Fruit fly (Drosophila melanogaster) whole organism, embryonic: ENCODE data around the gene CG42833.
A peak's percentile ranks its signal among the peaks of the same experiment; 100 is the strongest.

Experiments
- CG10565 ChIP-seq: fragments of 200-800 bp; sonication (Bioruptor generic); optimal IDR thresholded peaks from 3 replicates; lab custom pipeline; 2016; ENCODE audit warnings: missing biosample characterization, mild to moderate bottlenecking, missing genetic modification characterization
- CG10959 ChIP-seq: fragments of 200-800 bp; sonication (Bioruptor generic); IDR thresholded peaks from 2 replicates; pipeline ENCODE4 v1.3.6; 2022; ENCODE audit warnings: missing biosample characterization, missing genetic modification characterization
- CG1233 ChIP-seq: fragments of 200-800 bp; sonication (Bioruptor generic); optimal IDR thresholded peaks from 4 replicates; lab custom pipeline; 2018; ENCODE audit warnings: missing biosample characterization, mild to moderate bottlenecking, missing genetic modification characterization
- CG14441 ChIP-seq: fragments of 200-800 bp; sonication (Bioruptor generic); IDR thresholded peaks from 2 replicates; pipeline ENCODE4 v1.3.6; 2022; ENCODE audit warnings: missing biosample characterization, missing genetic modification characterization
- CG14667 ChIP-seq: fragments of 200-800 bp; sonication (Bioruptor generic); IDR thresholded peaks from 2 replicates; pipeline ENCODE4 v1.3.6; 2022; ENCODE audit warnings: missing biosample characterization, missing genetic modification characterization
- CG15601 ChIP-seq: fragments of 200-800 bp; sonication (Bioruptor generic); optimal IDR thresholded peaks from 3 replicates; lab custom pipeline; 2019; ENCODE audit warnings: missing biosample characterization, mild to moderate bottlenecking, missing genetic modification characterization, moderate library complexity
- CG16863 ChIP-seq: fragments of 200-800 bp; sonication (Bioruptor generic); optimal IDR thresholded peaks from 3 replicates; lab custom pipeline; 2016; ENCODE audit warnings: missing biosample characterization, missing genetic modification characterization
- CG17829 ChIP-seq: fragments of 200-800 bp; optimal IDR thresholded peaks from 2 replicates; lab custom pipeline; 2019; ENCODE audit warnings: missing biosample characterization, mild to moderate bottlenecking, missing genetic modification characterization, moderate library complexity
- CG18599 ChIP-seq: fragments of 200-800 bp; sonication (Bioruptor generic); optimal IDR thresholded peaks from 3 replicates; lab custom pipeline; 2017; ENCODE audit warnings: missing biosample characterization, missing genetic modification characterization, mild to moderate bottlenecking, moderate library complexity, missing genetic modification reagents
- CG2889 ChIP-seq: fragments of 200-800 bp; sonication (Bioruptor generic); IDR thresholded peaks from 3 replicates; pipeline ENCODE4 v1.3.6; 2022; ENCODE audit warnings: missing biosample characterization, missing genetic modification characterization
- CG4730 ChIP-seq: fragments of 200-800 bp; sonication (Bioruptor generic); IDR thresholded peaks from 2 replicates; pipeline ENCODE4 v1.3.6; 2022; ENCODE audit warnings: missing biosample characterization, missing genetic modification characterization
- CG7357 ChIP-seq: fragments of 200-800 bp; sonication (Bioruptor generic); IDR thresholded peaks from 3 replicates; pipeline ENCODE4 v1.3.6; 2022; ENCODE audit warnings: missing biosample characterization, missing genetic modification characterization
- CG7928 ChIP-seq: fragments of 200-800 bp; sonication (Bioruptor generic); optimal IDR thresholded peaks from 2 replicates; lab custom pipeline; 2017; ENCODE audit warnings: missing biosample characterization, mild to moderate bottlenecking, missing genetic modification characterization
- Chrac-16 ChIP-seq: fragments of 200-800 bp; sonication (Bioruptor generic); optimal IDR thresholded peaks from 3 replicates; lab custom pipeline; 2016; ENCODE audit warnings: missing biosample characterization, missing genetic modification characterization
- Dip3 ChIP-seq: fragments of 200-800 bp; sonication (Bioruptor generic); optimal IDR thresholded peaks from 3 replicates; lab custom pipeline; 2016; ENCODE audit warnings: missing biosample characterization, missing genetic modification characterization
- E2f2 ChIP-seq: fragments of 200-800 bp; sonication (Bioruptor generic); IDR thresholded peaks from 2 replicates; pipeline ENCODE4 v1.3.6; 2022; ENCODE audit warnings: missing biosample characterization, missing genetic modification characterization
- ERR ChIP-seq: fragments of 200-800 bp; sonication (Bioruptor generic); optimal IDR thresholded peaks from 2 replicates; lab custom pipeline; 2016; ENCODE audit warnings: missing biosample characterization, missing genetic modification characterization
- Hmr ChIP-seq: fragments of 200-800 bp; sonication (Bioruptor generic); optimal IDR thresholded peaks from 3 replicates; lab custom pipeline; 2017; ENCODE audit warnings: mild to moderate bottlenecking, missing biosample characterization, missing genetic modification reagents, missing genetic modification characterization
- MBD-R2 ChIP-seq: fragments of 200-800 bp; sonication (Bioruptor generic); IDR thresholded peaks from 2 replicates; pipeline ENCODE4 v1.3.6; 2022; ENCODE audit warnings: missing biosample characterization, missing genetic modification characterization
- MESR4 ChIP-seq: fragments of 200-800 bp; sonication (Bioruptor generic); optimal IDR thresholded peaks from 2 replicates; lab custom pipeline; 2018; ENCODE audit warnings: missing biosample characterization, mild to moderate bottlenecking, missing genetic modification characterization, moderate library complexity
- Neu2 ChIP-seq: fragments of 200-800 bp; sonication (Bioruptor generic); optimal IDR thresholded peaks from 3 replicates; lab custom pipeline; 2016; ENCODE audit warnings: missing biosample characterization, missing genetic modification characterization, borderline replicate concordance
- Opbp ChIP-seq: fragments of 200-800 bp; sonication (Bioruptor generic); IDR thresholded peaks from 3 replicates; pipeline ENCODE4 v1.3.6; 2022; ENCODE audit warnings: missing biosample characterization, missing genetic modification characterization; ENCODE audit not compliant: partially characterized antibody
- PHDP ChIP-seq: fragments of 200-800 bp; sonication (Bioruptor generic); optimal IDR thresholded peaks from 3 replicates; lab custom pipeline; 2018; ENCODE audit warnings: missing biosample characterization, mild to moderate bottlenecking, missing genetic modification characterization, moderate library complexity
- abd-A ChIP-seq: fragments of 200-800 bp; sonication (Bioruptor generic); optimal IDR thresholded peaks from 3 replicates; lab custom pipeline; 2019; ENCODE audit warnings: missing biosample characterization, mild to moderate bottlenecking, missing genetic modification characterization, moderate library complexity
- aop ChIP-seq: fragments of 200-800 bp; sonication (Bioruptor generic); IDR thresholded peaks from 2 replicates; pipeline ENCODE4 v1.3.6; 2022; ENCODE audit warnings: missing biosample characterization, missing genetic modification characterization
- bowl ChIP-seq: fragments of 200-800 bp; sonication (Bioruptor generic); IDR thresholded peaks from 2 replicates; pipeline ENCODE4 v1.3.6; 2022; ENCODE audit warnings: missing biosample characterization, missing genetic modification characterization
- br ChIP-seq: fragments of >200 bp; optimal IDR thresholded peaks from 2 replicates; lab custom pipeline; 2017
- bsh ChIP-seq, 2 experiments: fragments of 200-800 bp; sonication (Bioruptor generic); optimal IDR thresholded peaks; 2 replicates each; lab custom pipeline; 2017 to 2018; ENCODE audit warnings: mild to moderate bottlenecking in 2 of 2, missing biosample characterization in 2 of 2, missing genetic modification characterization in 2 of 2, moderate library complexity in 1 of 2
- chn ChIP-seq: fragments of 200-800 bp; sonication (Bioruptor generic); optimal IDR thresholded peaks from 2 replicates; lab custom pipeline; 2016; ENCODE audit warnings: missing biosample characterization, missing genetic modification characterization
- dmrt11E ChIP-seq: fragments of 200-800 bp; sonication (Bioruptor generic); optimal IDR thresholded peaks from 3 replicates; lab custom pipeline; 2018; ENCODE audit warnings: missing biosample characterization, mild to moderate bottlenecking, missing genetic modification characterization, moderate library complexity
- ems ChIP-seq: fragments of 200-800 bp; sonication (Bioruptor generic); optimal IDR thresholded peaks from 3 replicates; lab custom pipeline; 2016; ENCODE audit warnings: missing biosample characterization, missing genetic modification characterization
- fu2 ChIP-seq: fragments of 200-800 bp; sonication (Bioruptor generic); optimal IDR thresholded peaks from 2 replicates; lab custom pipeline; 2016; ENCODE audit warnings: missing biosample characterization, missing genetic modification characterization
- gcm2 ChIP-seq: fragments of 200-800 bp; sonication (Bioruptor generic); optimal IDR thresholded peaks from 2 replicates; lab custom pipeline; 2016; ENCODE audit warnings: missing biosample characterization, missing genetic modification characterization
- gt ChIP-seq: fragments of 200-800 bp; sonication (Bioruptor generic); IDR thresholded peaks from 2 replicates; pipeline ENCODE4 v1.3.6; 2022; ENCODE audit warnings: missing biosample characterization, missing genetic modification characterization
- her ChIP-seq: fragments of 200-800 bp; sonication (Bioruptor generic); optimal IDR thresholded peaks from 2 replicates; lab custom pipeline; 2016; ENCODE audit warnings: missing biosample characterization, missing genetic modification characterization
- kah ChIP-seq: fragments of 200-800 bp; sonication (Bioruptor generic); optimal IDR thresholded peaks from 2 replicates; lab custom pipeline; 2018; ENCODE audit warnings: missing biosample characterization, mild to moderate bottlenecking, missing genetic modification characterization
- nmo ChIP-seq: fragments of 200-800 bp; sonication (Bioruptor generic); optimal IDR thresholded peaks from 2 replicates; lab custom pipeline; 2018; ENCODE audit warnings: missing biosample characterization, mild to moderate bottlenecking, missing genetic modification characterization, moderate library complexity
- nom ChIP-seq: fragments of 200-800 bp; sonication (Bioruptor generic); optimal IDR thresholded peaks from 2 replicates; lab custom pipeline; 2017; ENCODE audit warnings: missing biosample characterization, missing genetic modification characterization, mild to moderate bottlenecking, moderate library complexity, missing genetic modification reagents
- pan ChIP-seq, 4 experiments: fragments of >200 bp in 3 of 4; fragments of 200-800 bp in 1 of 4; sonication (Bioruptor generic) in 1 of 4; optimal IDR thresholded peaks in 3 of 4; IDR thresholded peaks in 1 of 4; 2 replicates each; pipeline versions ENCODE4 v1.3.6 to Lab custom; 2017 to 2022; ENCODE audit warnings: missing biosample characterization in 2 of 4, missing genetic modification characterization in 2 of 4, mixed read lengths in 1 of 4
- pho ChIP-seq: fragments of 200-800 bp; sonication (Bioruptor generic); optimal IDR thresholded peaks from 2 replicates; lab custom pipeline; 2016; ENCODE audit warnings: missing biosample characterization, missing genetic modification characterization
- pzg ChIP-seq: fragments of 200-800 bp; sonication (Bioruptor generic); optimal IDR thresholded peaks from 3 replicates; lab custom pipeline; 2018; ENCODE audit warnings: missing biosample characterization, mild to moderate bottlenecking, missing genetic modification characterization, moderate library complexity
- stwl ChIP-seq: fragments of 200-800 bp; sonication (Bioruptor generic); optimal IDR thresholded peaks from 3 replicates; lab custom pipeline; 2018; ENCODE audit warnings: missing biosample characterization, mild to moderate bottlenecking, missing genetic modification characterization, moderate library complexity
- sug ChIP-seq: fragments of 200-800 bp; optimal IDR thresholded peaks from 2 replicates; lab custom pipeline; 2019; ENCODE audit warnings: missing biosample characterization, mild to moderate bottlenecking, missing genetic modification characterization, moderate library complexity
- tup ChIP-seq: fragments of 200-800 bp; sonication (Bioruptor generic); optimal IDR thresholded peaks from 2 replicates; lab custom pipeline; 2016; ENCODE audit warnings: missing biosample characterization, mild to moderate bottlenecking, missing genetic modification characterization, moderate library complexity
- vnd ChIP-seq: fragments of 200-800 bp; sonication (Bioruptor generic); IDR thresholded peaks from 3 replicates; pipeline ENCODE4 v1.3.6; 2022; ENCODE audit warnings: missing biosample characterization, missing genetic modification characterization; ENCODE audit not compliant: partially characterized antibody
- wor ChIP-seq: fragments of 200-800 bp; sonication (Bioruptor generic); IDR thresholded peaks from 2 replicates; pipeline ENCODE4 v1.3.6; 2022; ENCODE audit warnings: missing biosample characterization, missing genetic modification characterization
- zf30C ChIP-seq: fragments of 200-800 bp; sonication (Bioruptor generic); optimal IDR thresholded peaks from 3 replicates; lab custom pipeline; 2018; ENCODE audit warnings: missing biosample characterization, mild to moderate bottlenecking, missing genetic modification characterization

CG42833 gene

dm6 chr3L:20241987-20242982 is 42.4 kb downstream of the CG42833 start (continued):
- no peak for TF ChIP-seq CG10565 (GFP tag; lab: Kevin White, UChicago)
- TF ChIP-seq MESR4 = peak; percentile 94
- TF ChIP-seq CG18599 (GFP tag; lab: Kevin White, UChicago) = peak; percentile 71
- no peak for TF ChIP-seq bowl (GFP tag; lab: Robert Waterston, UW)
- peak; percentile 77 for TF ChIP-seq CG14441
- TF ChIP-seq ems (GFP tag; lab: Kevin White, UChicago) = peak; percentile 4
- peak; percentile 55 for TF ChIP-seq Neu2
- TF ChIP-seq CG14667 = peak; percentile 62
- no peak for TF ChIP-seq fu2 (GFP tag; lab: Kevin White, UChicago)
- no peak; the same call in 2 of the 3 replicates for TF ChIP-seq CG7357 (GFP tag; lab: Robert Waterston, UW)
- peak; percentile 79 for TF ChIP-seq nmo (GFP tag; lab: Kevin White, UChicago)
- no peak for TF ChIP-seq br (lab: Kevin White, UChicago)
- no peak for TF ChIP-seq CG2889
- peak; percentile 53 for TF ChIP-seq CG15601
- no peak for TF ChIP-seq nom (GFP tag; lab: Kevin White, UChicago)
- TF ChIP-seq Hmr (GFP tag; lab: Kevin White, UChicago) = peak; percentile 61
- peak; percentile 73 for TF ChIP-seq PHDP
- peak; percentile 21 for TF ChIP-seq CG7928 (GFP tag; lab: Kevin White, UChicago)
- TF ChIP-seq sug (tag; lab: Kevin White, UChicago) = peak; percentile 57
- peak; percentile 62; the same call in 1 of the 3 replicates for TF ChIP-seq Opbp (GFP tag; lab: Robert Waterston, UW)
- no peak for TF ChIP-seq her
- no peak for TF ChIP-seq zf30C
- TF ChIP-seq pho = peak; percentile 11
- no peak for TF ChIP-seq kah (GFP tag; lab: Kevin White, UChicago)
- no peak for TF ChIP-seq gcm2 (GFP tag; lab: Kevin White, UChicago)
- TF ChIP-seq tup = no peak
- TF ChIP-seq chn (GFP tag; lab: Kevin White, UChicago) = no peak
- no peak for TF ChIP-seq ERR (GFP tag; lab: Kevin White, UChicago)
- TF ChIP-seq pzg (GFP tag; lab: Kevin White, UChicago) = peak; percentile 52
- no peak for TF ChIP-seq aop
- TF ChIP-seq CG16863 (GFP tag; lab: Kevin White, UChicago) = no peak
- peak in 1 of 2 experiments; percentile 49 for TF ChIP-seq bsh (GFP tag; optimal IDR thresholded peaks at IDR 0.05; lab: Kevin White, UChicago)
- no peak for TF ChIP-seq CG10959 (GFP tag; lab: Robert Waterston, UW)
- TF ChIP-seq MBD-R2 = peak; percentile 44; the same call in 1 of the 2 replicates
- peak; percentile 34; the same call in 1 of the 2 replicates for TF ChIP-seq wor (GFP tag; lab: Robert Waterston, UW)
- TF ChIP-seq dmrt11E (tag; lab: Kevin White, UChicago) = peak; percentile 30
- TF ChIP-seq CG4730 = peak; percentile 48; the same call in 1 of the 2 replicates
- peak; percentile 53 for TF ChIP-seq Chrac-16 (GFP tag; lab: Kevin White, UChicago)
- peak; percentile 54; the same call in 2 of the 3 replicates for TF ChIP-seq vnd (GFP tag; lab: Robert Waterston, UW)
- TF ChIP-seq CG17829 = peak; percentile 34
- TF ChIP-seq abd-A = no peak
- TF ChIP-seq stwl (tag; lab: Kevin White, UChicago) = peak; percentile 7
- TF ChIP-seq pan (optimal IDR thresholded peaks at IDR 0.05; lab: Kevin White, UChicago) = no peak
- peak in 1 of 2 experiments; percentile 68 for TF ChIP-seq pan (GFP tag; optimal IDR thresholded peaks at IDR 0.05 in 1 of 2, IDR thresholded peaks at IDR 0.05 in 1 of 2)
- peak; percentile 41 for TF ChIP-seq CG1233 (GFP tag; lab: Kevin White, UChicago)
- TF ChIP-seq Dip3 = no peak
- TF ChIP-seq gt (GFP tag; lab: Robert Waterston, UW) = no peak
- TF ChIP-seq E2f2 (GFP tag; lab: Robert Waterston, UW) = peak; percentile 39; the same call in 1 of the 2 replicates
